Worm (Caenorhabditis elegans): Measurements from ENCODE around the gene Y71H2AM.3.
A peak's percentile ranks its signal among the peaks of the same experiment; 100 is the strongest.

Y71H2AM.3 gene

ce11 chrIII:2804461-2804860 lies 769 bp upstream of the Y71H2AM.3 start (continued):
- TF ChIP-seq nhr-179 (tag; optimal IDR thresholded peaks at IDR 0.05) (no peak), repo-1 (tag; optimal IDR thresholded peaks at IDR 0.05) (no peak), pha-4 (tag; optimal IDR thresholded peaks at IDR 0.05) (peak; percentile 84), ceh-27 (GFP tag; optimal IDR thresholded peaks at IDR 0.05) (no peak), ztf-18 (tag; optimal IDR thresholded peaks at IDR 0.05) (no peak), sdz-38 (tag; optimal IDR thresholded peaks at IDR 0.05) (no peak), somi-1 (GFP tag; optimal IDR thresholded peaks at IDR 0.05) (no peak), atf-7 (tag; optimal IDR thresholded peaks at IDR 0.05) (no peak), egl-18 (GFP tag; IDR thresholded peaks at IDR 0.05) (no peak), attf-5 (GFP tag; optimal IDR thresholded peaks at IDR 0.05) (peak; percentile 23), ceh-91 (GFP tag; IDR thresholded peaks at IDR 0.05) (no peak), unc-62 (GFP tag; optimal IDR thresholded peaks at IDR 0.05) (no peak), lag-1 (GFP tag; IDR thresholded peaks at IDR 0.05) (no peak), snpc-1.3 (tag; optimal IDR thresholded peaks at IDR 0.05; ENCODE audit: insufficient read depth) (no peak), mcd-1 (GFP tag; IDR thresholded peaks at IDR 0.05) (peak; percentile 65), C17E4.6 (GFP tag; IDR thresholded peaks at IDR 0.05) (no peak), F57A8.1 (GFP tag; optimal IDR thresholded peaks at IDR 0.05) (no peak), nhr-90 (tag; optimal IDR thresholded peaks at IDR 0.05) (no peak), lin-26 (GFP tag; IDR thresholded peaks at IDR 0.05) (no peak), lin-54 (GFP tag; optimal IDR thresholded peaks at IDR 0.05) (peak; percentile 44), lsl-1 (GFP tag; optimal IDR thresholded peaks at IDR 0.05) (no peak), madf-6 (GFP tag; IDR thresholded peaks at IDR 0.05) (no peak), Y56A3A.18 (GFP tag; IDR thresholded peaks at IDR 0.05) (no peak), nfya-1 (tag; optimal IDR thresholded peaks at IDR 0.05; ENCODE audit: borderline replicate concordance, insufficient read depth) (no peak), mes-4 (tag; optimal IDR thresholded peaks at IDR 0.05) (no peak), cebp-1 (GFP tag; IDR thresholded peaks at IDR 0.05) (no peak), cebp-1 (tag; optimal IDR thresholded peaks at IDR 0.05) (peak; percentile 5), him-1 (tag; optimal IDR thresholded peaks at IDR 0.05) (no peak), let-607 (tag; optimal IDR thresholded peaks at IDR 0.05) (no peak), hmg-1.2 (GFP tag; IDR thresholded peaks at IDR 0.05) (peak; percentile 75), ztf-22 (GFP tag; optimal IDR thresholded peaks at IDR 0.05) (no peak), lin-35 (GFP tag; optimal IDR thresholded peaks at IDR 0.05) (peak in 1 of 3 experiments; percentile 35), hrde-1 (tag; optimal IDR thresholded peaks at IDR 0.05; ENCODE audit: borderline replicate concordance) (no peak), ceh-100 (GFP tag; IDR thresholded peaks at IDR 0.05) (no peak), aptf-2 (GFP tag; conservative IDR thresholded peaks at IDR 0.05) (no peak), zim-3 (tag; optimal IDR thresholded peaks at IDR 0.05) (no peak)

ce11 chrIII:2811410-2811809 lies 6.2 kb downstream of the Y71H2AM.3 start:
- TF ChIP-seq sptf-2 (GFP tag; optimal IDR thresholded peaks at IDR 0.05) (no peak), unc-130 (GFP tag; optimal IDR thresholded peaks at IDR 0.05) (peak; percentile 39), C06A6.2 (GFP tag; conservative IDR thresholded peaks at IDR 0.05) (no peak), T26A5.8 (tag; optimal IDR thresholded peaks at IDR 0.05) (peak; percentile 19), aptf-3 (GFP tag; IDR thresholded peaks at IDR 0.05) (no peak), B0035.1 (tag; optimal IDR thresholded peaks at IDR 0.05) (no peak), nfya-2 (GFP tag; IDR thresholded peaks at IDR 0.05) (no peak), athp-1 (tag; optimal IDR thresholded peaks at IDR 0.05) (peak; percentile 94), ceh-27 (GFP tag; optimal IDR thresholded peaks at IDR 0.05) (no peak), Y56A3A.18 (GFP tag; IDR thresholded peaks at IDR 0.05) (peak; percentile 56; the same call in 1 of the 2 replicates), ceh-58 (GFP tag; IDR thresholded peaks at IDR 0.05) (0 out of 2 replicates have a peak, but pooled peaks have one; percentile 63), ZK185.1 (tag; optimal IDR thresholded peaks at IDR 0.05; ENCODE audit: poor library complexity, severe bottlenecking) (peak; percentile 30), mcd-1 (GFP tag; IDR thresholded peaks at IDR 0.05) (peak; percentile 65), ztf-6 (GFP tag; IDR thresholded peaks at IDR 0.05) (no peak), ztf-25 (GFP tag; IDR thresholded peaks at IDR 0.05) (no peak; the same call in 1 of the 2 replicates), sdz-38 (tag; optimal IDR thresholded peaks at IDR 0.05) (no peak), chd-7 (tag; optimal IDR thresholded peaks at IDR 0.05) (peak; percentile 82), lin-54 (GFP tag; optimal IDR thresholded peaks at IDR 0.05) (peak; percentile 21)
